Fruit fly (Drosophila melanogaster): Measurements from ENCODE around the gene CG8369.

The CG8369 gene

DNA sequence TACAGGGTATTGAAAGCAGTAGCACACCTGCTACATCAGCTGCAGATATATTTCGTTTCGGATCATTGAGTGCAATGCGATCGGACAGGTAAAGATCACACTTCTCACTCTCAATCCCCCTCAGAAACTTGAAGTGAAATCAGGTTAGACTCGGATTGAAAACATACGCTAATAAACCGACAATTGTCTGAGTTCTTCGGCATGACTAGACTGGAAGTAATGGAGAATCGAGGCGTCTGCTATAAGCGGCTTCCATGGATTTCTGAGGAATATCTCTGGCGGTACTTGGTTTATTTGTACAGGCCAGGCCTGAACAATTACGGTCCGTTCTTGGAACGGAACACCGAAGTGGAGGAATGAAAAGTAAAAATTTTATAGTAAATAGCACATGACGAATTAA is 19.2 kb downstream of the CG8369 start:
- TF ChIP-seq Eip78C (GFP tag) (no peak), vri (GFP tag; optimal IDR thresholded peaks at IDR 0.05) (no peak), CG6792 (GFP tag; optimal IDR thresholded peaks at IDR 0.05) (no peak), Lpt (GFP tag; optimal IDR thresholded peaks at IDR 0.05) (no peak), CG11294 (GFP tag; IDR thresholded peaks at IDR 0.05) (no peak), dsx (GFP tag; optimal IDR thresholded peaks at IDR 0.05; ENCODE audit: poor library complexity, severe bottlenecking) (no peak), Met (GFP tag; optimal IDR thresholded peaks at IDR 0.05) (no peak), CG9139 (GFP tag; optimal IDR thresholded peaks at IDR 0.05) (no peak), Eip93F (GFP tag; optimal IDR thresholded peaks at IDR 0.05) (no peak), CG1621 (tag; optimal IDR thresholded peaks at IDR 0.05) (no peak), cyc (GFP tag; optimal IDR thresholded peaks at IDR 0.05) (no peak), eg (GFP tag; IDR thresholded peaks at IDR 0.05) (no peak), CG8119 (GFP tag; IDR thresholded peaks at IDR 0.05) (no peak), dac (GFP tag; optimal IDR thresholded peaks at IDR 0.05) (no peak), achi (GFP tag; optimal IDR thresholded peaks at IDR 0.05) (no peak), CG34406 (GFP tag; optimal IDR thresholded peaks at IDR 0.05) (no peak), CG3032 (tag; optimal IDR thresholded peaks at IDR 0.05) (no peak), CG16779 (tag; optimal IDR thresholded peaks at IDR 0.05) (no peak), fkh (GFP tag; optimal IDR thresholded peaks at IDR 0.05) (no peak), Blimp-1 (GFP tag; optimal IDR thresholded peaks at IDR 0.05) (no peak)

- TF ChIP-seq eg (GFP tag; IDR thresholded peaks at IDR 0.05) (peak; percentile 8; the same call in 1 of the 3 replicates), achi (GFP tag; optimal IDR thresholded peaks at IDR 0.05) (no peak), Hr4 (GFP tag; optimal IDR thresholded peaks at IDR 0.05) (no peak)
These were observed 19.7 kb downstream of the CG8369 start for dm6 chr3R:8841533-8841932.

dm6 chr3R:8843942-8844637 is 22.3 kb downstream of the CG8369 start:
- no peak for TF ChIP-seq salr (GFP tag; optimal IDR thresholded peaks at IDR 0.05)
- no peak for TF ChIP-seq vri (GFP tag; optimal IDR thresholded peaks at IDR 0.05)
- no peak for TF ChIP-seq eg (GFP tag; IDR thresholded peaks at IDR 0.05)
- TF ChIP-seq CG8319 (GFP tag; optimal IDR thresholded peaks at IDR 0.05), result no peak
- no peak for TF ChIP-seq CG7368 (GFP tag; optimal IDR thresholded peaks at IDR 0.05)
- TF ChIP-seq spab (GFP tag; optimal IDR thresholded peaks at IDR 0.05), result no peak
- no peak for TF ChIP-seq CG4318 (GFP tag; optimal IDR thresholded peaks at IDR 0.05)
- TF ChIP-seq net (GFP tag; optimal IDR thresholded peaks at IDR 0.05), result no peak
- TF ChIP-seq Met (GFP tag; optimal IDR thresholded peaks at IDR 0.05), result no peak
- TF ChIP-seq fkh (GFP tag; optimal IDR thresholded peaks at IDR 0.05), result no peak
- TF ChIP-seq CG16779 (tag; optimal IDR thresholded peaks at IDR 0.05), result no peak
- TF ChIP-seq CG10631 (GFP tag; optimal IDR thresholded peaks at IDR 0.05), result no peak
- no peak for TF ChIP-seq Gug (GFP tag; IDR thresholded peaks at IDR 0.05)
- no peak for TF ChIP-seq CG6163 (GFP tag; IDR thresholded peaks at IDR 0.05)
- no peak for TF ChIP-seq esn (GFP tag; optimal IDR thresholded peaks at IDR 0.05)
- TF ChIP-seq ss (GFP tag; optimal IDR thresholded peaks at IDR 0.05), result no peak
- TF ChIP-seq CG31627 (GFP tag; optimal IDR thresholded peaks at IDR 0.05), result no peak

- TF ChIP-seq salr (GFP tag; optimal IDR thresholded peaks at IDR 0.05), result no peak
- no peak for TF ChIP-seq CG16779 (tag; optimal IDR thresholded peaks at IDR 0.05)
- no peak for TF ChIP-seq OdsH (GFP tag; optimal IDR thresholded peaks at IDR 0.05)
- TF ChIP-seq vri (GFP tag; optimal IDR thresholded peaks at IDR 0.05), result peak; percentile 64
- TF ChIP-seq CG7368 (GFP tag; optimal IDR thresholded peaks at IDR 0.05), result no peak
- TF ChIP-seq fkh (GFP tag; optimal IDR thresholded peaks at IDR 0.05), result peak; percentile 12
- no peak for TF ChIP-seq Met (GFP tag; optimal IDR thresholded peaks at IDR 0.05)
- TF ChIP-seq Ets96B (tag; optimal IDR thresholded peaks at IDR 0.05), result no peak
- TF ChIP-seq eg (GFP tag; IDR thresholded peaks at IDR 0.05), result no peak
These were observed 23.1 kb downstream of the CG8369 start for dm6 chr3R:8844955-8845354.

Data from whole organism, prepupa.